Fruit fly (Drosophila melanogaster) whole organism, embryonic: Measurements from ENCODE around the gene mRpL55.

Experiments
- inv ChIP-seq: fragments of 200-800 bp; sonication (Bioruptor generic); IDR thresholded peaks from 2 replicates; pipeline ENCODE4 v1.3.6; 2022; ENCODE audit warnings: missing biosample characterization, missing genetic modification characterization; ENCODE audit not compliant: partially characterized antibody
- p53 ChIP-seq: fragments of 200-800 bp; sonication (Bioruptor generic); optimal IDR thresholded peaks from 2 replicates; lab custom pipeline; 2016; ENCODE audit warnings: missing biosample characterization, missing genetic modification characterization
- sens-2 ChIP-seq: fragments of 200-800 bp; sonication (Bioruptor generic); IDR thresholded peaks from 2 replicates; pipeline ENCODE4 v1.3.6; 2022; ENCODE audit warnings: missing biosample characterization, missing genetic modification characterization

DNA sequence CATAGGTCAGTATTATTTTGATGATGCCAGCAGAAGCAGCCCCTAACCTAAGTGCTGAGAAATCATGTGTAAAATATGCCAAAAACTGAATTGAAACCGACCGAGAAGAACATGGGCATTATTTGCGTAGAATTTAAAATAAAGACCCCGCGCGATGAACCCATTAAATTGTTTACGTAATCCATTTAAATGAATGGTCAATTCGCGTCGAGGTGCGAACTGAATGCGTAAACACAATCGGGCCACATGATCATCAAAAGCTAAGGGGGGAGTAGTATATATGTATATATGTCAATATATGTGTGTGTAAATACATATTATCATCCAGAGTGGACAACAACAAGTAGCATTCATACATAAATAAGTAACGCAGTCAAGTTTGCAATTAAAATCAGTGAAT is 34.5 kb downstream of the mRpL55 start:
- TF ChIP-seq inv, result no peak
- no peak for TF ChIP-seq sens-2 (GFP tag; lab: Robert Waterston, UW)
- no peak for TF ChIP-seq p53 (GFP tag; lab: Kevin White, UChicago)
